Worm (Caenorhabditis elegans) whole organism, late embryonic: ENCODE results near the gene sra-27.

Experiments
- C38D4.7 ChIP-seq: fragments of 200-800 bp; sonication (Bioruptor generic); optimal IDR thresholded peaks from 2 replicates; lab custom pipeline; 2018; ENCODE audit warnings: mild to moderate bottlenecking, missing genetic modification characterization, moderate library complexity, missing compliant biosample characterization
- F13H6.1 ChIP-seq: sonication (generic microtip); optimal IDR thresholded peaks from 2 replicates; lab custom pipeline; 2016; ENCODE audit warnings: missing genetic modification characterization, missing compliant biosample characterization
- K02D7.2 ChIP-seq: sonication (generic microtip); optimal IDR thresholded peaks from 2 replicates; lab custom pipeline; 2017; ENCODE audit warnings: mild to moderate bottlenecking, missing genetic modification characterization, missing compliant biosample characterization
- K09A11.1 ChIP-seq: sonication (generic microtip); optimal IDR thresholded peaks from 2 replicates; lab custom pipeline; 2017; ENCODE audit warnings: antibody characterized with exemption, mild to moderate bottlenecking, missing genetic modification characterization, missing compliant biosample characterization; ENCODE audit not compliant: insufficient read depth
- T23F11.4 ChIP-seq: fragments of 200-800 bp; sonication (Bioruptor generic); optimal IDR thresholded peaks from 2 replicates; lab custom pipeline; 2018; ENCODE audit warnings: mild to moderate bottlenecking, missing genetic modification characterization, missing compliant biosample characterization
- ahr-1 ChIP-seq: sonication (generic microtip); optimal IDR thresholded peaks from 2 replicates; lab custom pipeline; 2016; ENCODE audit warnings: missing genetic modification characterization, missing compliant biosample characterization
- ceh-14 ChIP-seq: sonication (generic microtip); optimal IDR thresholded peaks from 2 replicates; lab custom pipeline; 2016; ENCODE audit warnings: missing genotype, missing genetic modification characterization, missing compliant biosample characterization
- ceh-19 ChIP-seq: fragments of 200-800 bp; sonication (Bioruptor generic); optimal IDR thresholded peaks from 2 replicates; lab custom pipeline; 2018; ENCODE audit warnings: mild to moderate bottlenecking, missing genetic modification characterization, missing compliant biosample characterization
- ceh-22 ChIP-seq: sonication (generic microtip); optimal IDR thresholded peaks from 2 replicates; lab custom pipeline; 2017; ENCODE audit warnings: missing biosample characterization, missing genetic modification characterization
- ceh-24 ChIP-seq: sonication (generic microtip); optimal IDR thresholded peaks from 2 replicates; lab custom pipeline; 2016; ENCODE audit warnings: mild to moderate bottlenecking, missing genetic modification characterization, missing compliant biosample characterization
- ceh-30 ChIP-seq: fragments of 150-350 bp; optimal IDR thresholded peaks from 2 replicates; lab custom pipeline; 2014; ENCODE audit warnings: missing biosample characterization, missing genetic modification characterization
- ceh-31 ChIP-seq: sonication (generic microtip); optimal IDR thresholded peaks from 2 replicates; lab custom pipeline; 2016; ENCODE audit warnings: missing genetic modification characterization, missing compliant biosample characterization
- ceh-34 ChIP-seq: sonication (generic microtip); optimal IDR thresholded peaks from 2 replicates; lab custom pipeline; 2016; ENCODE audit warnings: mild to moderate bottlenecking, missing genetic modification characterization, missing compliant biosample characterization
- ceh-48 ChIP-seq: sonication (generic microtip); optimal IDR thresholded peaks from 2 replicates; lab custom pipeline; 2016; ENCODE audit warnings: missing genetic modification characterization, inconsistent platforms, missing compliant biosample characterization
- che-1 ChIP-seq: sonication (generic microtip); optimal IDR thresholded peaks from 2 replicates; lab custom pipeline; 2016; ENCODE audit warnings: mild to moderate bottlenecking, missing genetic modification characterization, missing compliant biosample characterization
- dve-1 ChIP-seq: sonication (generic microtip); optimal IDR thresholded peaks from 2 replicates; lab custom pipeline; 2017; ENCODE audit warnings: antibody characterized with exemption, mild to moderate bottlenecking, missing genetic modification characterization, missing compliant biosample characterization
- elt-4 ChIP-seq: sonication (generic microtip); optimal IDR thresholded peaks from 2 replicates; lab custom pipeline; 2016; ENCODE audit warnings: missing genetic modification characterization, missing compliant biosample characterization
- ets-4 ChIP-seq: sonication (generic microtip); optimal IDR thresholded peaks from 2 replicates; lab custom pipeline; 2016; ENCODE audit warnings: missing genetic modification characterization, missing compliant biosample characterization
- eyg-1 ChIP-seq: sonication (generic microtip); optimal IDR thresholded peaks from 2 replicates; lab custom pipeline; 2016; ENCODE audit warnings: missing genotype, missing genetic modification characterization, missing compliant biosample characterization
- fax-1 ChIP-seq: sonication (generic microtip); optimal IDR thresholded peaks from 2 replicates; lab custom pipeline; 2016; ENCODE audit warnings: missing genotype, missing genetic modification characterization, missing compliant biosample characterization
- fkh-6 ChIP-seq: sonication (generic microtip); optimal IDR thresholded peaks from 2 replicates; lab custom pipeline; 2016; ENCODE audit warnings: missing genetic modification characterization, missing compliant biosample characterization
- hlh-13 ChIP-seq: fragments of 200-800 bp; sonication (Bioruptor generic); optimal IDR thresholded peaks from 2 replicates; lab custom pipeline; 2018; ENCODE audit warnings: mild to moderate bottlenecking, missing genetic modification characterization, missing compliant biosample characterization
- hlh-15 ChIP-seq: sonication (generic microtip); optimal IDR thresholded peaks from 2 replicates; lab custom pipeline; 2016; ENCODE audit warnings: missing genetic modification characterization, missing compliant biosample characterization
- hlh-6 ChIP-seq: sonication (generic microtip); optimal IDR thresholded peaks from 2 replicates; lab custom pipeline; 2016; ENCODE audit warnings: missing genotype, missing genetic modification characterization, missing compliant biosample characterization
- hlh-8 ChIP-seq: sonication (generic microtip); optimal IDR thresholded peaks from 2 replicates; lab custom pipeline; 2016; ENCODE audit warnings: missing genotype, missing genetic modification characterization, missing compliant biosample characterization
- lim-6 ChIP-seq: sonication (generic microtip); optimal IDR thresholded peaks from 2 replicates; lab custom pipeline; 2016; ENCODE audit warnings: missing genetic modification characterization, missing compliant biosample characterization
- mec-3 ChIP-seq: sonication (generic microtip); optimal IDR thresholded peaks from 2 replicates; lab custom pipeline; 2016; ENCODE audit warnings: borderline replicate concordance, missing genetic modification characterization, missing compliant biosample characterization
- nfya-1 ChIP-seq: sonication (generic microtip); optimal IDR thresholded peaks from 2 replicates; lab custom pipeline; 2017; ENCODE audit warnings: missing genetic modification characterization, mild to moderate bottlenecking, missing compliant biosample characterization, antibody characterized with exemption, moderate library complexity
- nhr-11 ChIP-seq: fragments of 150-350 bp; optimal IDR thresholded peaks from 2 replicates; lab custom pipeline; 2014; ENCODE audit warnings: missing biosample characterization, missing genetic modification characterization
- npax-4 ChIP-seq: sonication (generic microtip); optimal IDR thresholded peaks from 2 replicates; lab custom pipeline; 2016; ENCODE audit warnings: missing genetic modification characterization, missing compliant biosample characterization
- pat-9 ChIP-seq: fragments of 200-800 bp; sonication (Bioruptor generic); optimal IDR thresholded peaks from 2 replicates; lab custom pipeline; 2018; ENCODE audit warnings: mild to moderate bottlenecking, missing genetic modification characterization, moderate library complexity, missing compliant biosample characterization
- pax-1 ChIP-seq: fragments of 150-350 bp; optimal IDR thresholded peaks from 2 replicates; lab custom pipeline; 2014; ENCODE audit warnings: missing biosample characterization, missing genetic modification characterization
- pqm-1 ChIP-seq: sonication (generic microtip); optimal IDR thresholded peaks from 2 replicates; lab custom pipeline; 2016; ENCODE audit warnings: missing genetic modification characterization, missing compliant biosample characterization
- pros-1 ChIP-seq: fragments of 150-350 bp; optimal IDR thresholded peaks from 2 replicates; lab custom pipeline; 2014; ENCODE audit warnings: missing biosample characterization, missing genetic modification reagents, missing genetic modification characterization
- rnt-1 ChIP-seq: sonication (generic microtip); optimal IDR thresholded peaks from 2 replicates; lab custom pipeline; 2016; ENCODE audit warnings: missing genetic modification characterization, missing compliant biosample characterization
- sdc-2 ChIP-seq: sonication (generic microtip); optimal IDR thresholded peaks from 2 replicates; lab custom pipeline; 2016; ENCODE audit warnings: missing genotype, missing genetic modification characterization, missing compliant biosample characterization
- sox-4 ChIP-seq: sonication (generic microtip); optimal IDR thresholded peaks from 2 replicates; lab custom pipeline; 2017; ENCODE audit warnings: mild to moderate bottlenecking, missing genetic modification characterization, inconsistent platforms, missing compliant biosample characterization
- syd-9 ChIP-seq: sonication (generic microtip); optimal IDR thresholded peaks from 2 replicates; lab custom pipeline; 2016; ENCODE audit warnings: mild to moderate bottlenecking, missing genetic modification characterization, moderate library complexity, missing compliant biosample characterization
- tbx-7 ChIP-seq: sonication (generic microtip); optimal IDR thresholded peaks from 2 replicates; lab custom pipeline; 2016; ENCODE audit warnings: missing genotype, missing genetic modification characterization, missing compliant biosample characterization
- unc-3 ChIP-seq, 2 experiments: fragments of 200-800 bp in 1 of 2; sonication (Bioruptor generic) in 1 of 2; sonication (generic microtip) in 1 of 2; conservative IDR thresholded peaks in 1 of 2; optimal IDR thresholded peaks in 1 of 2; 2 replicates each; pipeline versions ENCODE4 v1.3.6 to Lab custom; 2016 to 2022; ENCODE audit warnings: missing compliant biosample characterization in 2 of 2, missing genetic modification characterization in 2 of 2, missing genetic modification reagents in 1 of 2
- zip-5 ChIP-seq: sonication (generic microtip); optimal IDR thresholded peaks from 2 replicates; lab custom pipeline; 2016; ENCODE audit warnings: missing genetic modification characterization, missing compliant biosample characterization

Gene sra-27

DNA sequence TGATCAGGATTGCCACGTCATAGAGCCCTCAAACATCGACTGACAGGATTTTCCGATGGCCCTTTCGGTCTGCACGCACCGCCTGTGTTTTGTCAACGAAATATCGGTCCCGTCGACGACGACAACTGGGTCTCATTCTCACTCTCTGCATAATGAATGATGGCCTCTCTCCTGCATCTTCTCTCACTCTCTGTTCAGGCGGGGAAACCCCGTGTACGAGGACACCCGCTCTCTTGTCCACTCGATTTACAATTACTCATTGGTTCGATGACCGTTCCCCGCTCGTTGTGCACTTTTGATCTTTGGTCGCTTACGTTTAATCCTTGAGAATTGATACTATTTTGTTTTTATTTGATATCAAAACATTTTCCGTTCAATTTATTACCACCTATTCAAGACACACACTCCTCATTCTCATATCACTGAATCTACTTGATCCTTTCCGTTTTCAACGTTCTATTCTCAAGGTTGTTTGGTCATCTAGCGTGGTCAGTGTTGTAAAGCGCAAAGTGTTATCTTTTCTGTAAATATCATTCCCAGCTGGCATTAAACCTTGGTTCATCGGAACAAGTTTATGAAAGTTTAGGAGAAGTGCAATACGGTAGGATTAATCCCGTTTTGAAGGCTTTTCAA is 46.1 kb upstream of the sra-27 start (continued):
- TF ChIP-seq nfya-1 (tag; lab: Kevin White, UChicago), result peak; percentile 21
- TF ChIP-seq ceh-31, result peak; percentile 57
- TF ChIP-seq fax-1 (tag; lab: Kevin White, UChicago), result no peak
- no peak for TF ChIP-seq lim-6 (tag; lab: Kevin White, UChicago)
- no peak for TF ChIP-seq pax-1 (tag; lab: Kevin White, UChicago)
- peak; percentile 18 for TF ChIP-seq rnt-1 (tag; lab: Kevin White, UChicago)
- no peak for TF ChIP-seq sox-4
- TF ChIP-seq ceh-19 (GFP tag; lab: Kevin White, UChicago), result no peak
- TF ChIP-seq hlh-15, result no peak
- no peak for TF ChIP-seq ahr-1 (tag; lab: Kevin White, UChicago)
- TF ChIP-seq npax-4 (tag; lab: Kevin White, UChicago), result no peak
- peak; percentile 32 for TF ChIP-seq ceh-34 (tag; lab: Kevin White, UChicago)
- TF ChIP-seq hlh-6 (tag; lab: Kevin White, UChicago), result no peak
- no peak for TF ChIP-seq pqm-1 (tag; lab: Kevin White, UChicago)
- no peak for TF ChIP-seq T23F11.4 (GFP tag; lab: Kevin White, UChicago)
- no peak for TF ChIP-seq che-1 (tag; lab: Kevin White, UChicago)
- no peak for TF ChIP-seq pros-1 (tag; lab: Kevin White, UChicago)
- no peak for TF ChIP-seq C38D4.7
- no peak for TF ChIP-seq ceh-14 (tag; lab: Kevin White, UChicago)
- TF ChIP-seq eyg-1 (tag; lab: Kevin White, UChicago), result no peak
- TF ChIP-seq hlh-13 (GFP tag; lab: Kevin White, UChicago), result no peak
- TF ChIP-seq fkh-6 (tag; lab: Kevin White, UChicago), result no peak
- TF ChIP-seq mec-3 (tag; lab: Kevin White, UChicago), result no peak
- TF ChIP-seq syd-9, result no peak
- TF ChIP-seq sdc-2 (tag; lab: Kevin White, UChicago), result peak; percentile 30
- no peak for TF ChIP-seq ceh-48
- no peak for TF ChIP-seq pat-9
- no peak for TF ChIP-seq unc-3 (GFP tag; conservative IDR thresholded peaks at IDR 0.05; lab: Robert Waterston, UW)
- no peak for TF ChIP-seq unc-3 (tag; optimal IDR thresholded peaks at IDR 0.05; lab: Kevin White, UChicago)
- TF ChIP-seq K09A11.1, result no peak
- TF ChIP-seq zip-5 (tag; lab: Kevin White, UChicago), result no peak
- TF ChIP-seq ceh-30 (tag; lab: Kevin White, UChicago), result no peak
- TF ChIP-seq ceh-22 (tag; lab: Kevin White, UChicago), result no peak
- no peak for TF ChIP-seq K02D7.2 (tag; lab: Kevin White, UChicago)
- no peak for TF ChIP-seq tbx-7 (tag; lab: Kevin White, UChicago)
- TF ChIP-seq ets-4 (tag; lab: Kevin White, UChicago), result no peak
- no peak for TF ChIP-seq nhr-11 (tag; lab: Kevin White, UChicago)
- TF ChIP-seq hlh-8 (tag; lab: Kevin White, UChicago), result peak; percentile 1
- TF ChIP-seq elt-4 (tag; lab: Kevin White, UChicago), result no peak
- no peak for TF ChIP-seq ceh-24 (tag; lab: Kevin White, UChicago)

ce11 chrII:6523940-6524339 is 44.9 kb upstream of the sra-27 start:
- TF ChIP-seq unc-3 (GFP tag; conservative IDR thresholded peaks at IDR 0.05; lab: Robert Waterston, UW) (no peak), unc-3 (tag; optimal IDR thresholded peaks at IDR 0.05; lab: Kevin White, UChicago) (no peak), tbx-7 (tag; lab: Kevin White, UChicago) (no peak), hlh-15 (no peak), ceh-30 (tag; lab: Kevin White, UChicago) (no peak), F13H6.1 (tag; lab: Kevin White, UChicago) (no peak), C38D4.7 (no peak), ceh-14 (tag; lab: Kevin White, UChicago) (no peak), hlh-6 (tag; lab: Kevin White, UChicago) (no peak), pqm-1 (tag; lab: Kevin White, UChicago) (no peak), elt-4 (tag; lab: Kevin White, UChicago) (no peak), hlh-8 (tag; lab: Kevin White, UChicago) (no peak), T23F11.4 (GFP tag; lab: Kevin White, UChicago) (no peak), dve-1 (tag; lab: Kevin White, UChicago) (no peak)
